Fruit fly (Drosophila melanogaster): ENCODE results near the gene MAGE.

- TF ChIP-seq CG32121 (GFP tag; IDR thresholded peaks at IDR 0.05) (no peak), rn (GFP tag; IDR thresholded peaks at IDR 0.05) (no peak), gl (tag; optimal IDR thresholded peaks at IDR 0.05) (no peak), fd96Ca (GFP tag; IDR thresholded peaks at IDR 0.05) (no peak)
Observed at dm6 chr3R:7199849-7200248, 44.9 kb upstream of the MAGE start.
